Fruit fly (Drosophila melanogaster) whole organism, wandering third instar larva: ENCODE measurements around the gene RpS5b.

Source experiments
- Dfd ChIP-seq: fragments of >200 bp; optimal IDR thresholded peaks from 2 replicates; lab custom pipeline; 2017; ENCODE audit warnings: missing biosample characterization, missing genetic modification characterization
- Dif ChIP-seq: fragments of 200-275, 200-300 bp; sonication (Bioruptor generic); optimal IDR thresholded peaks from 2 replicates; lab custom pipeline; 2018; ENCODE audit warnings: missing biosample characterization, missing genetic modification characterization; ENCODE audit not compliant: partially characterized antibody
- Hr78 ChIP-seq: fragments of >200 bp; optimal IDR thresholded peaks from 2 replicates; lab custom pipeline; 2017; ENCODE audit warnings: missing biosample characterization, missing genetic modification characterization
- OdsH ChIP-seq: fragments of 200-800 bp; sonication (Bioruptor generic); optimal IDR thresholded peaks from 2 replicates; lab custom pipeline; 2016; ENCODE audit warnings: missing biosample characterization, mild to moderate bottlenecking, missing genetic modification characterization
- fru ChIP-seq: fragments of 200-800 bp; sonication (Bioruptor generic); optimal IDR thresholded peaks from 3 replicates; lab custom pipeline; 2016; ENCODE audit warnings: missing biosample characterization, mild to moderate bottlenecking, missing genetic modification characterization
- sage ChIP-seq: fragments of 200-800 bp; sonication (Bioruptor generic); optimal IDR thresholded peaks from 2 replicates; lab custom pipeline; 2016; ENCODE audit warnings: missing biosample characterization, mild to moderate bottlenecking, missing genetic modification characterization
- tai ChIP-seq: sonication (Bioruptor generic); optimal IDR thresholded peaks from 2 replicates; lab custom pipeline; 2016; ENCODE audit warnings: missing biosample characterization, missing genetic modification characterization

dm6 chr3R:14880861-14881260, 20.5 kb downstream of the RpS5b start:
- TF ChIP-seq sage (GFP tag; lab: Kevin White, UChicago) (no peak), OdsH (no peak), Dfd (GFP tag; lab: Kevin White, UChicago) (no peak), fru (no peak), tai (GFP tag; lab: Kevin White, UChicago) (no peak), Hr78 (GFP tag; lab: Kevin White, UChicago) (no peak), Dif (GFP tag; lab: Kevin White, UChicago) (no peak)
